Worm (Caenorhabditis elegans) whole organism, L4 larva: Measurements from ENCODE around the gene T25B6.6.

Experiments
- F44E2.7 ChIP-seq: fragments of 200-800 bp; sonication (Bioruptor generic); IDR thresholded peaks from 2 replicates; pipeline ENCODE4 v2.1.2; 2022; ENCODE audit warnings: missing genetic modification characterization, missing compliant biosample characterization
- T20F7.1 ChIP-seq: fragments of 200-800 bp; sonication (Bioruptor generic); optimal IDR thresholded peaks from 2 replicates; lab custom pipeline; 2018; ENCODE audit warnings: mild to moderate bottlenecking, missing genetic modification characterization, missing compliant biosample characterization
- T26A8.4 ChIP-seq: fragments of 200-800 bp; sonication (Bioruptor generic); IDR thresholded peaks from 2 replicates; pipeline ENCODE4 v1.3.6; 2022; ENCODE audit warnings: missing genetic modification characterization, missing compliant biosample characterization
- Y105C5A.15 ChIP-seq: fragments of 200-800 bp; sonication (Bioruptor generic); IDR thresholded peaks from 2 replicates; pipeline ENCODE4 v1.3.6; 2022; ENCODE audit warnings: missing genetic modification characterization, missing compliant biosample characterization
- Y48G9A.11 ChIP-seq: fragments of 200-800 bp; sonication (Bioruptor generic); IDR thresholded peaks from 2 replicates; pipeline ENCODE4 v1.3.6; 2022; ENCODE audit warnings: missing genetic modification reagents, missing genetic modification characterization, missing compliant biosample characterization
- Y75B8A.6 ChIP-seq: fragments of 200-800 bp; sonication (Bioruptor generic); IDR thresholded peaks from 2 replicates; pipeline ENCODE4 v1.3.6; 2022; ENCODE audit warnings: missing genetic modification reagents, missing genetic modification characterization, missing compliant biosample characterization
- ZK337.2 ChIP-seq: fragments of 200-800 bp; sonication (Bioruptor generic); IDR thresholded peaks from 2 replicates; pipeline ENCODE4 v1.3.6; 2022; ENCODE audit warnings: missing genetic modification reagents, missing genetic modification characterization, missing compliant biosample characterization
- aha-1 ChIP-seq: fragments of 150-350 bp; peaks from one replicate; lab custom pipeline; 2014; ENCODE audit warnings: missing biosample characterization, missing genetic modification characterization
- ama-1 ChIP-seq: fragments of 150-350 bp; optimal IDR thresholded peaks from 2 replicates; lab custom pipeline; 2014; ENCODE audit warnings: inconsistent platforms, mixed read lengths
- ceh-28 ChIP-seq: fragments of 150-350 bp; optimal IDR thresholded peaks from 2 replicates; lab custom pipeline; 2014; ENCODE audit warnings: missing biosample characterization, missing genetic modification reagents, missing genetic modification characterization
- ceh-32 ChIP-seq: sonication (generic microtip); optimal IDR thresholded peaks from 2 replicates; lab custom pipeline; 2016; ENCODE audit warnings: mild to moderate bottlenecking, missing genetic modification characterization, missing compliant biosample characterization; ENCODE audit not compliant: poor library complexity
- ceh-62 ChIP-seq: sonication (generic microtip); optimal IDR thresholded peaks from 2 replicates; lab custom pipeline; 2017; ENCODE audit warnings: missing biosample characterization, missing genetic modification characterization
- ctbp-1 ChIP-seq: fragments of 200-800 bp; sonication (Bioruptor generic); IDR thresholded peaks from 2 replicates; pipeline ENCODE4 v1.3.6; 2022; ENCODE audit warnings: missing genetic modification reagents, missing genetic modification characterization, missing compliant biosample characterization
- daf-19 ChIP-seq: fragments of 200-800 bp; sonication (Bioruptor generic); conservative IDR thresholded peaks from 2 replicates; pipeline ENCODE4 v1.3.6; 2022; ENCODE audit warnings: missing genetic modification characterization, missing compliant biosample characterization
- dpl-1 ChIP-seq: fragments of 150-350 bp; optimal IDR thresholded peaks from 2 replicates; lab custom pipeline; 2014; ENCODE audit warnings: missing biosample characterization, missing genetic modification reagents, missing genetic modification characterization
- dve-1 ChIP-seq: sonication (generic microtip); optimal IDR thresholded peaks from 2 replicates; lab custom pipeline; 2017; ENCODE audit warnings: antibody characterized with exemption, mild to moderate bottlenecking, missing genetic modification characterization, missing compliant biosample characterization; ENCODE audit not compliant: insufficient read depth
- egl-43 ChIP-seq: fragments of 200-800 bp; sonication (Bioruptor generic); IDR thresholded peaks from 2 replicates; pipeline ENCODE4 v1.3.6; 2022; ENCODE audit warnings: missing genetic modification reagents, missing genetic modification characterization, missing compliant biosample characterization
- gei-8 ChIP-seq: fragments of 200-800 bp; sonication (Bioruptor generic); optimal IDR thresholded peaks from 2 replicates; lab custom pipeline; 2018; ENCODE audit warnings: mild to moderate bottlenecking, missing genetic modification characterization, missing compliant biosample characterization
- lin-15B ChIP-seq: fragments of 150-350 bp; sonication (generic microtip); optimal IDR thresholded peaks from 3 replicates; lab custom pipeline; 2014; ENCODE audit warnings: missing biosample characterization, missing genetic modification characterization
- lin-38 ChIP-seq: fragments of 200-800 bp; sonication (Bioruptor generic); IDR thresholded peaks from 2 replicates; pipeline ENCODE4 v1.3.6; 2022; ENCODE audit warnings: missing genetic modification reagents, missing genetic modification characterization, missing compliant biosample characterization
- madf-9 ChIP-seq: fragments of 200-800 bp; sonication (Bioruptor generic); conservative IDR thresholded peaks from 2 replicates; pipeline ENCODE4 v1.3.6; 2022; ENCODE audit warnings: missing genetic modification reagents, missing genetic modification characterization, missing compliant biosample characterization
- mdt-29 ChIP-seq: fragments of 200-800 bp; sonication (Bioruptor generic); IDR thresholded peaks from 2 replicates; pipeline ENCODE4 v1.3.6; 2022; ENCODE audit warnings: missing genetic modification reagents, missing genetic modification characterization, missing compliant biosample characterization
- mes-2 ChIP-seq: sonication (generic microtip); optimal IDR thresholded peaks from 2 replicates; lab custom pipeline; 2016; ENCODE audit warnings: missing genotype, mild to moderate bottlenecking, missing genetic modification characterization, missing compliant biosample characterization; ENCODE audit not compliant: poor library complexity, severe bottlenecking
- nhr-25 ChIP-seq: sonication (generic microtip); optimal IDR thresholded peaks from 2 replicates; lab custom pipeline; 2017; ENCODE audit warnings: missing genetic modification characterization, mild to moderate bottlenecking, missing compliant biosample characterization, antibody characterized with exemption, moderate library complexity, borderline replicate concordance; ENCODE audit not compliant: insufficient read depth
- nhr-42 ChIP-seq: fragments of 200-800 bp; sonication (Bioruptor generic); IDR thresholded peaks from 2 replicates; pipeline ENCODE4 v1.3.6; 2022; ENCODE audit warnings: missing genetic modification characterization, missing compliant biosample characterization
- nhr-6 ChIP-seq: fragments of 150-350 bp; optimal IDR thresholded peaks from 2 replicates; lab custom pipeline; 2014; ENCODE audit warnings: missing biosample characterization, missing genetic modification characterization
- php-3 ChIP-seq: fragments of 200-800 bp; sonication (Bioruptor generic); IDR thresholded peaks from 2 replicates; pipeline ENCODE4 v1.3.6; 2022; ENCODE audit warnings: missing genetic modification reagents, missing genetic modification characterization, missing compliant biosample characterization
- saeg-2 ChIP-seq: fragments of 200-800 bp; sonication (Bioruptor generic); IDR thresholded peaks from 2 replicates; pipeline ENCODE4 v1.3.6; 2022; ENCODE audit warnings: missing genetic modification reagents, missing genetic modification characterization, missing compliant biosample characterization
- set-16 ChIP-seq: fragments of 200-800 bp; sonication (Bioruptor generic); IDR thresholded peaks from 2 replicates; pipeline ENCODE4 v1.3.6; 2022; ENCODE audit warnings: missing genetic modification reagents, missing genetic modification characterization, missing compliant biosample characterization
- skn-1 ChIP-seq: fragments of 150-350 bp; optimal IDR thresholded peaks from 2 replicates; lab custom pipeline; 2014; ENCODE audit warnings: missing biosample characterization, missing genetic modification characterization
- spr-1 ChIP-seq: sonication (generic microtip); optimal IDR thresholded peaks from 2 replicates; lab custom pipeline; 2016; ENCODE audit warnings: mild to moderate bottlenecking, missing genetic modification characterization, missing compliant biosample characterization
- tag-97 ChIP-seq: fragments of 200-800 bp; sonication (Bioruptor generic); IDR thresholded peaks from 2 replicates; pipeline ENCODE4 v1.3.6; 2022; ENCODE audit warnings: missing genetic modification characterization, missing compliant biosample characterization
- unc-39 ChIP-seq: sonication (generic microtip); optimal IDR thresholded peaks from 2 replicates; lab custom pipeline; 2017; ENCODE audit warnings: missing biosample characterization, missing genetic modification characterization
- unc-62 ChIP-seq, 3 experiments: fragments of 150-350 bp in 1 of 3; sonication (generic microtip); optimal IDR thresholded peaks in 2 of 3; peaks in 1 of 3; 1 replicate in 1 of 3; 2 replicates in 2 of 3; lab custom pipeline; 2014 to 2017; ENCODE audit warnings: missing biosample characterization in 3 of 3, missing genetic modification characterization in 3 of 3, missing genetic modification reagents in 3 of 3, missing genotype in 1 of 3
- zag-1 ChIP-seq: fragments of 150-350 bp; optimal IDR thresholded peaks from 2 replicates; lab custom pipeline; 2014; ENCODE audit warnings: missing biosample characterization, missing genetic modification characterization
- zfp-2 ChIP-seq: sonication (generic microtip); optimal IDR thresholded peaks from 2 replicates; lab custom pipeline; 2016; ENCODE audit warnings: mild to moderate bottlenecking, missing genetic modification characterization, missing compliant biosample characterization
- zfp-3 ChIP-seq: fragments of 200-800 bp; sonication (Bioruptor generic); conservative IDR thresholded peaks from 2 replicates; pipeline ENCODE4 v1.3.6; 2022; ENCODE audit warnings: missing genetic modification reagents, missing genetic modification characterization, missing compliant biosample characterization
- ztf-7 ChIP-seq: fragments of 150-350 bp; optimal IDR thresholded peaks from 2 replicates; lab custom pipeline; 2014; ENCODE audit warnings: missing biosample characterization, missing genetic modification characterization

T25B6.6 gene

ce11 chrX:9068075-9068474 lies 45.4 kb upstream of the T25B6.6 start (continued):
- TF ChIP-seq saeg-2 (GFP tag; lab: Robert Waterston, UW) = no peak
- TF ChIP-seq T26A8.4 (GFP tag; lab: Robert Waterston, UW) = no peak
- TF ChIP-seq F44E2.7 (GFP tag; lab: Robert Waterston, UW) = no peak
- TF ChIP-seq ctbp-1 (GFP tag; lab: Robert Waterston, UW) = no peak
- TF ChIP-seq aha-1 = no peak
- no peak for TF ChIP-seq zag-1 (tag; lab: Kevin White, UChicago)
- TF ChIP-seq gei-8 (GFP tag; lab: Kevin White, UChicago) = no peak
- TF ChIP-seq nhr-42 (GFP tag; lab: Robert Waterston, UW) = no peak
- peak; percentile 54 for TF ChIP-seq dve-1 (tag; lab: Kevin White, UChicago)
- TF ChIP-seq madf-9 = no peak
- TF ChIP-seq set-16 (GFP tag; lab: Robert Waterston, UW) = no peak
- no peak for TF ChIP-seq zfp-3 (GFP tag; lab: Robert Waterston, UW)
- no peak for TF ChIP-seq dpl-1 (GFP tag; lab: Kevin White, UChicago)
- TF ChIP-seq daf-19 (GFP tag; lab: Robert Waterston, UW) = no peak
- no peak for TF ChIP-seq T20F7.1
- TF ChIP-seq tag-97 (GFP tag; lab: Robert Waterston, UW) = no peak
- no peak for TF ChIP-seq ceh-32 (tag; lab: Kevin White, UChicago)
- TF ChIP-seq spr-1 (tag; lab: Kevin White, UChicago) = no peak
- TF ChIP-seq php-3 (GFP tag; lab: Robert Waterston, UW) = no peak

ce11 chrX:9067230-9067822 lies 44.6 kb upstream of the T25B6.6 start:
- TF ChIP-seq dpl-1 (GFP tag; lab: Kevin White, UChicago) = no peak
- TF ChIP-seq unc-62 (GFP tag; optimal IDR thresholded peaks at IDR 0.05 in 1 of 2; lab: Kevin White, UChicago) = peak in 1 of 2 experiments; percentile 95
- no peak for TF ChIP-seq unc-62 (tag; optimal IDR thresholded peaks at IDR 0.05; lab: Kevin White, UChicago)
- no peak for TF ChIP-seq skn-1 (tag; lab: Kevin White, UChicago)
- no peak for TF ChIP-seq zfp-2

- TF ChIP-seq unc-62 (GFP tag; optimal IDR thresholded peaks at IDR 0.05 in 1 of 2; lab: Kevin White, UChicago) (peak in 1 of 2 experiments; percentile 91), unc-62 (tag; optimal IDR thresholded peaks at IDR 0.05; lab: Kevin White, UChicago) (no peak), Y75B8A.6 (no peak)
- TF ChIP-seq, all 104 proteins: peak for 1
These were observed 40.8 kb upstream of the T25B6.6 start for ce11 chrX:9063439-9063838.

ce11 chrX:9062523-9062922 lies 39.8 kb upstream of the T25B6.6 start, which contains the start of gene F47E1.4:
Gene F47E1.4, plus strand, starts transcription at chrX:9062823.
- TF ChIP-seq mdt-29 (GFP tag; lab: Robert Waterston, UW) (no peak), tag-97 (GFP tag; lab: Robert Waterston, UW) (no peak), lin-38 (no peak), aha-1 (peak; percentile 52), ceh-62 (no peak)

- no peak for TF ChIP-seq tag-97 (GFP tag; lab: Robert Waterston, UW)
- no peak for TF ChIP-seq ztf-7 (tag; lab: Kevin White, UChicago)
- TF ChIP-seq ZK337.2 (GFP tag; lab: Robert Waterston, UW) = no peak
- no peak for TF ChIP-seq mes-2 (tag; lab: Kevin White, UChicago)
- no peak for TF ChIP-seq Y105C5A.15 (GFP tag; lab: Robert Waterston, UW)
- TF ChIP-seq Y48G9A.11 = no peak
- no peak for TF ChIP-seq unc-39 (tag; lab: Kevin White, UChicago)
- TF ChIP-seq ctbp-1 (GFP tag; lab: Robert Waterston, UW) = no peak
- no peak for TF ChIP-seq nhr-25 (tag; lab: Kevin White, UChicago)
- no peak for TF ChIP-seq Y75B8A.6
- TF ChIP-seq lin-15B (tag; lab: Kevin White, UChicago) = no peak
- TF ChIP-seq ceh-28 (tag; lab: Kevin White, UChicago) = no peak
- TF ChIP-seq nhr-6 (tag; lab: Kevin White, UChicago) = no peak
- TF ChIP-seq skn-1 (tag; lab: Kevin White, UChicago) = no peak
- TF ChIP-seq ama-1 (lab: Kevin White, UChicago) = no peak
- no peak for TF ChIP-seq egl-43 (GFP tag; lab: Robert Waterston, UW)
- TF ChIP-seq nhr-42 (GFP tag; lab: Robert Waterston, UW) = no peak
These were observed 34.7 kb upstream of the T25B6.6 start, which contains the start of gene F47E1.2 for ce11 chrX:9057352-9057751. Gene F47E1.2, plus strand, starts transcription at chrX:9057652.
